Fruit fly (Drosophila melanogaster) whole organism, embryonic: ENCODE data around the gene CG14326.
A peak's percentile ranks its signal among the peaks of the same experiment; 100 is the strongest.

Source experiments
- ATbp ChIP-seq: fragments of 200-800 bp; sonication (Bioruptor generic); optimal IDR thresholded peaks from 2 replicates; lab custom pipeline; 2017; ENCODE audit warnings: missing biosample characterization, mild to moderate bottlenecking, missing genetic modification characterization, missing genetic modification reagents
- Adf1 ChIP-seq: fragments of 200-800 bp; sonication (Bioruptor generic); IDR thresholded peaks from 2 replicates; pipeline ENCODE4 v1.3.6; 2022; ENCODE audit warnings: missing biosample characterization, missing genetic modification characterization
- B-H2 ChIP-seq: fragments of 200-800 bp; sonication (Bioruptor generic); optimal IDR thresholded peaks from 2 replicates; lab custom pipeline; 2018; ENCODE audit warnings: missing biosample characterization, mild to moderate bottlenecking, missing genetic modification characterization
- CG10654 ChIP-seq: fragments of 200-800 bp; sonication (Bioruptor generic); optimal IDR thresholded peaks from 2 replicates; lab custom pipeline; 2016; ENCODE audit warnings: missing biosample characterization, missing genetic modification characterization
- CG11456 ChIP-seq: fragments of 200-800 bp; sonication (Bioruptor generic); IDR thresholded peaks from 3 replicates; pipeline ENCODE4 v1.3.6; 2022; ENCODE audit warnings: missing biosample characterization, missing genetic modification characterization
- CG11560 ChIP-seq: fragments of 200-800 bp; sonication (Bioruptor generic); IDR thresholded peaks from 3 replicates; pipeline ENCODE4 v1.3.6; 2022; ENCODE audit warnings: missing biosample characterization, missing genetic modification characterization
- CG14860 ChIP-seq: fragments of 200-800 bp; sonication (Bioruptor generic); IDR thresholded peaks from 3 replicates; pipeline ENCODE4 v1.3.6; 2022; ENCODE audit warnings: missing biosample characterization, missing genetic modification characterization; ENCODE audit not compliant: partially characterized antibody
- CG17328 ChIP-seq: fragments of 200-800 bp; sonication (Bioruptor generic); IDR thresholded peaks from 2 replicates; pipeline ENCODE4 v1.3.6; 2022; ENCODE audit warnings: missing biosample characterization, missing genetic modification characterization
- CG17802 ChIP-seq: fragments of 200-800 bp; sonication (Bioruptor generic); optimal IDR thresholded peaks from 2 replicates; lab custom pipeline; 2018; ENCODE audit warnings: missing biosample characterization, mild to moderate bottlenecking, missing genetic modification characterization, moderate library complexity
- CG18262 ChIP-seq: fragments of 200-800 bp; optimal IDR thresholded peaks from 3 replicates; lab custom pipeline; 2019; ENCODE audit warnings: missing biosample characterization, mild to moderate bottlenecking, missing genetic modification characterization, moderate library complexity
- CG2678 ChIP-seq: fragments of 200-800 bp; sonication (Bioruptor generic); optimal IDR thresholded peaks from 3 replicates; lab custom pipeline; 2019; ENCODE audit warnings: missing biosample characterization, mild to moderate bottlenecking, missing genetic modification characterization, moderate library complexity
- CG3163 ChIP-seq: fragments of 200-800 bp; sonication (Bioruptor generic); optimal IDR thresholded peaks from 3 replicates; lab custom pipeline; 2016; ENCODE audit warnings: missing biosample characterization, missing genetic modification characterization
- CG32767 ChIP-seq: fragments of 200-800 bp; sonication (Bioruptor generic); IDR thresholded peaks from 2 replicates; pipeline ENCODE4 v1.3.6; 2022; ENCODE audit warnings: missing biosample characterization, missing genetic modification characterization
- CG34422 ChIP-seq: fragments of 200-800 bp; sonication (Bioruptor generic); IDR thresholded peaks from 3 replicates; pipeline ENCODE4 v1.3.6; 2022; ENCODE audit warnings: missing biosample characterization, missing genetic modification characterization
- CG3847 ChIP-seq: fragments of 200-800 bp; sonication (Bioruptor generic); IDR thresholded peaks from 2 replicates; pipeline ENCODE4 v1.3.6; 2022; ENCODE audit warnings: missing biosample characterization, missing genetic modification characterization
- CG3995 ChIP-seq: fragments of 200-800 bp; sonication (Bioruptor generic); optimal IDR thresholded peaks from 3 replicates; lab custom pipeline; 2016; ENCODE audit warnings: missing biosample characterization, missing genetic modification characterization
- CG4282 ChIP-seq: fragments of 200-800 bp; sonication (Bioruptor generic); optimal IDR thresholded peaks from 2 replicates; lab custom pipeline; 2016; ENCODE audit warnings: missing biosample characterization, missing genetic modification characterization
- CG4617 ChIP-seq: fragments of 200-800 bp; sonication (Bioruptor generic); optimal IDR thresholded peaks from 3 replicates; lab custom pipeline; 2016; ENCODE audit warnings: missing biosample characterization, missing genetic modification characterization, borderline replicate concordance
- CG6683 ChIP-seq: fragments of 200-800 bp; sonication (Bioruptor generic); optimal IDR thresholded peaks from 2 replicates; lab custom pipeline; 2017; ENCODE audit warnings: missing biosample characterization, mild to moderate bottlenecking, missing genetic modification characterization, missing genetic modification reagents
- CG7271 ChIP-seq: fragments of 200-800 bp; sonication (Bioruptor generic); optimal IDR thresholded peaks from 2 replicates; lab custom pipeline; 2018; ENCODE audit warnings: missing biosample characterization, mild to moderate bottlenecking, missing genetic modification characterization, moderate library complexity
- CG7372 ChIP-seq: fragments of 200-800 bp; sonication (Bioruptor generic); IDR thresholded peaks from 2 replicates; pipeline ENCODE4 v1.3.6; 2022; ENCODE audit warnings: missing biosample characterization, missing genetic modification characterization
- CG7745 ChIP-seq: fragments of 200-800 bp; sonication (Bioruptor generic); optimal IDR thresholded peaks from 2 replicates; lab custom pipeline; 2018; ENCODE audit warnings: missing biosample characterization, mild to moderate bottlenecking, missing genetic modification characterization, moderate library complexity
- CG8089 ChIP-seq: fragments of 200-800 bp; sonication (Bioruptor generic); optimal IDR thresholded peaks from 3 replicates; lab custom pipeline; 2016; ENCODE audit warnings: missing biosample characterization, missing genetic modification characterization
- CG9215 ChIP-seq: fragments of 200-800 bp; sonication (Bioruptor generic); IDR thresholded peaks from 2 replicates; pipeline ENCODE4 v1.3.6; 2022; ENCODE audit warnings: missing biosample characterization, missing genetic modification characterization
- CG9932 ChIP-seq: fragments of 200-800 bp; sonication (Bioruptor generic); IDR thresholded peaks from 2 replicates; pipeline ENCODE4 v1.3.6; 2022; ENCODE audit warnings: missing biosample characterization, missing genetic modification characterization
- Dll ChIP-seq: fragments of 200-800 bp; sonication (Bioruptor generic); IDR thresholded peaks from 4 replicates; pipeline ENCODE4 v1.3.6; 2022; ENCODE audit warnings: missing biosample characterization, missing genetic modification characterization; ENCODE audit not compliant: partially characterized antibody
- H2.0 ChIP-seq: fragments of 200-800 bp; sonication (Bioruptor generic); IDR thresholded peaks from 2 replicates; pipeline ENCODE4 v1.3.6; 2022; ENCODE audit warnings: missing biosample characterization, missing genetic modification characterization
- HLH3B ChIP-seq: fragments of 200-800 bp; sonication (Bioruptor generic); IDR thresholded peaks from 2 replicates; pipeline ENCODE4 v1.3.6; 2022; ENCODE audit warnings: missing biosample characterization, missing genetic modification characterization
- HmgZ ChIP-seq: fragments of 200-800 bp; sonication (Bioruptor generic); optimal IDR thresholded peaks from 2 replicates; lab custom pipeline; 2018; ENCODE audit warnings: missing biosample characterization, mild to moderate bottlenecking, missing genetic modification characterization
- Lpt ChIP-seq: fragments of >200 bp; optimal IDR thresholded peaks from 2 replicates; lab custom pipeline; 2018; ENCODE audit warnings: missing biosample characterization, missing genetic modification characterization
- MESR4 ChIP-seq: fragments of 200-800 bp; sonication (Bioruptor generic); optimal IDR thresholded peaks from 2 replicates; lab custom pipeline; 2018; ENCODE audit warnings: missing biosample characterization, mild to moderate bottlenecking, missing genetic modification characterization, moderate library complexity
- MTF-1 ChIP-seq: fragments of 200-800 bp; sonication (Bioruptor generic); optimal IDR thresholded peaks from 2 replicates; lab custom pipeline; 2018; ENCODE audit warnings: missing biosample characterization, mild to moderate bottlenecking, missing genetic modification characterization, borderline replicate concordance
- NC2β ChIP-seq: fragments of 200-800 bp; sonication (Bioruptor generic); optimal IDR thresholded peaks from 2 replicates; lab custom pipeline; 2016; ENCODE audit warnings: missing biosample characterization, missing genetic modification characterization
- Opbp ChIP-seq: fragments of 200-800 bp; sonication (Bioruptor generic); IDR thresholded peaks from 3 replicates; pipeline ENCODE4 v1.3.6; 2022; ENCODE audit warnings: missing biosample characterization, missing genetic modification characterization; ENCODE audit not compliant: partially characterized antibody
- PHDP ChIP-seq: fragments of 200-800 bp; sonication (Bioruptor generic); optimal IDR thresholded peaks from 3 replicates; lab custom pipeline; 2018; ENCODE audit warnings: missing biosample characterization, mild to moderate bottlenecking, missing genetic modification characterization, moderate library complexity
- Spps ChIP-seq: fragments of 200-800 bp; sonication (Bioruptor generic); optimal IDR thresholded peaks from 2 replicates; lab custom pipeline; 2018; ENCODE audit warnings: missing biosample characterization, mild to moderate bottlenecking, missing genetic modification characterization
- Trl ChIP-seq, 3 experiments: fragments of >200 bp in 2 of 3; fragments of 200-800 bp in 1 of 3; sonication (Bioruptor generic) in 1 of 3; optimal IDR thresholded peaks; 2 replicates in 1 of 3; 3 replicates in 2 of 3; lab custom pipeline; 2016 to 2017; ENCODE audit warnings: missing biosample characterization in 1 of 3, missing genetic modification characterization in 1 of 3
- Xrp1 ChIP-seq: fragments of 200-800 bp; sonication (Bioruptor generic); IDR thresholded peaks from 2 replicates; pipeline ENCODE4 v1.3.6; 2022; ENCODE audit warnings: missing biosample characterization, missing genetic modification characterization
- bab2 ChIP-seq: fragments of 200-800 bp; sonication (Bioruptor generic); optimal IDR thresholded peaks from 2 replicates; lab custom pipeline; 2016; ENCODE audit warnings: missing biosample characterization, missing genetic modification characterization
- bowl ChIP-seq: fragments of 200-800 bp; sonication (Bioruptor generic); IDR thresholded peaks from 2 replicates; pipeline ENCODE4 v1.3.6; 2022; ENCODE audit warnings: missing biosample characterization, missing genetic modification characterization
- da ChIP-seq: fragments of 200-800 bp; sonication (Bioruptor generic); optimal IDR thresholded peaks from 2 replicates; lab custom pipeline; 2016; ENCODE audit warnings: missing biosample characterization, missing genetic modification characterization
- fd64A ChIP-seq: fragments of 200-800 bp; sonication (Bioruptor generic); optimal IDR thresholded peaks from 3 replicates; lab custom pipeline; 2018; ENCODE audit warnings: missing biosample characterization, mild to moderate bottlenecking, missing genetic modification characterization
- ind ChIP-seq: fragments of 200-800 bp; sonication (Bioruptor generic); optimal IDR thresholded peaks from 3 replicates; lab custom pipeline; 2016; ENCODE audit warnings: missing biosample characterization, missing genetic modification characterization
- jigr1 ChIP-seq: fragments of 200-800 bp; sonication (Bioruptor generic); IDR thresholded peaks from 3 replicates; pipeline ENCODE4 v1.3.6; 2022; ENCODE audit warnings: missing biosample characterization, missing genetic modification characterization
- ken ChIP-seq: fragments of 200-800 bp; sonication (Bioruptor generic); IDR thresholded peaks from 3 replicates; pipeline ENCODE4 v1.3.6; 2022; ENCODE audit warnings: missing biosample characterization, missing genetic modification characterization
- mam ChIP-seq: fragments of 200-800 bp; sonication (Bioruptor generic); optimal IDR thresholded peaks from 3 replicates; lab custom pipeline; 2016; ENCODE audit warnings: missing biosample characterization, missing genetic modification characterization
- pzg ChIP-seq: fragments of 200-800 bp; sonication (Bioruptor generic); optimal IDR thresholded peaks from 3 replicates; lab custom pipeline; 2018; ENCODE audit warnings: missing biosample characterization, mild to moderate bottlenecking, missing genetic modification characterization, moderate library complexity
- run ChIP-seq: fragments of 200-800 bp; sonication (Bioruptor generic); optimal IDR thresholded peaks from 3 replicates; lab custom pipeline; 2018; ENCODE audit warnings: missing biosample characterization, mild to moderate bottlenecking, missing genetic modification characterization
- sens ChIP-seq: fragments of 200-800 bp; sonication (Bioruptor generic); peaks from one replicate; lab custom pipeline; 2016; ENCODE audit warnings: missing biosample characterization, missing genetic modification characterization
- toy ChIP-seq: fragments of 200-800 bp; sonication (Bioruptor generic); IDR thresholded peaks from 2 replicates; pipeline ENCODE4 v1.3.6; 2022; ENCODE audit warnings: missing biosample characterization, missing genetic modification characterization
- zen ChIP-seq: fragments of 200-800 bp; sonication (Bioruptor generic); optimal IDR thresholded peaks from 3 replicates; lab custom pipeline; 2018; ENCODE audit warnings: missing biosample characterization, mild to moderate bottlenecking, missing genetic modification characterization, moderate library complexity

Gene CG14326

DNA sequence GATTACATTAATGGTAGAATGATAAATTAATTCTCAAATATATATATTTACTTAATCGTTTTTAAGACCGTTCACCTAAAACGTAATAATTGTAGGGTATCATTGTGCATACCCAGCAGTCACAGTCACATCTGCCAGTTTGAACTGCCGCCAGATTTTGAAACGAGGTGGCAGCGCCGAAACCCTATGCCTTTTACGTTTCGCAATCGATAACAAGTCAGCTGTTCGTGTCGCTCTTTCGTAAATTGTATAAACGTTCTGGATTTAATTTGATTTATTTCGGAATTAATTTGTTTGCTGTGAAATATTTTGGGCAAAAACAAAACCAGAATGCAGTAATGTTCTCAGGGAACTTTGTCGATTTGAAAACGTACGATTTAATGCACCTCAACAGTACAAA lies 28.5 kb downstream of the CG14326 start, which contains the start of gene CG14322 (continued):
- no peak for TF ChIP-seq Trl (optimal IDR thresholded peaks at IDR 0.05; lab: Kevin White, UChicago)
- no peak for TF ChIP-seq Trl (GFP tag; optimal IDR thresholded peaks at IDR 0.05; lab: Kevin White, UChicago)
- peak; percentile 59 for TF ChIP-seq pzg (GFP tag; lab: Kevin White, UChicago)
- TF ChIP-seq CG9932 (GFP tag; lab: Robert Waterston, UW), result peak; percentile 65
- TF ChIP-seq CG2678 (tag; lab: Kevin White, UChicago), result no peak
- no peak for TF ChIP-seq toy (GFP tag; lab: Robert Waterston, UW)
- no peak for TF ChIP-seq Spps (tag; lab: Kevin White, UChicago)
- TF ChIP-seq MTF-1, result no peak
- TF ChIP-seq CG18262 (tag; lab: Kevin White, UChicago), result no peak
- TF ChIP-seq CG10654, result no peak
- peak; percentile 45; the same call in 2 of the 4 replicates for TF ChIP-seq Dll
- no peak for TF ChIP-seq CG3163 (GFP tag; lab: Kevin White, UChicago)
- no peak for TF ChIP-seq jigr1 (GFP tag; lab: Robert Waterston, UW)
- peak; percentile 12 for TF ChIP-seq MESR4
- no peak for TF ChIP-seq H2.0
- peak; percentile 1 for TF ChIP-seq ind (GFP tag; lab: Kevin White, UChicago)
- no peak; the same call in 2 of the 3 replicates for TF ChIP-seq CG14860
- peak; percentile 15 for TF ChIP-seq zen (tag; lab: Kevin White, UChicago)
- 0 out of 3 replicates have a peak, but pooled peaks have one; percentile 55 for TF ChIP-seq CG11456 (GFP tag; lab: Robert Waterston, UW)
- peak; percentile 9 for TF ChIP-seq CG4617 (GFP tag; lab: Kevin White, UChicago)
- no peak for TF ChIP-seq run (tag; lab: Kevin White, UChicago)
- TF ChIP-seq fd64A (GFP tag; lab: Kevin White, UChicago), result no peak
- no peak for TF ChIP-seq HmgZ (tag; lab: Kevin White, UChicago)
- TF ChIP-seq CG7372, result no peak
- TF ChIP-seq Xrp1 (GFP tag; lab: Robert Waterston, UW), result no peak
- TF ChIP-seq da, result no peak
- TF ChIP-seq ATbp (GFP tag; lab: Kevin White, UChicago), result no peak
- no peak for TF ChIP-seq PHDP (tag; lab: Kevin White, UChicago)
- TF ChIP-seq CG32767 (GFP tag; lab: Robert Waterston, UW), result no peak
- no peak for TF ChIP-seq bowl (GFP tag; lab: Robert Waterston, UW)
- no peak for TF ChIP-seq CG8089 (GFP tag; lab: Kevin White, UChicago)
- no peak for TF ChIP-seq bab2 (GFP tag; lab: Kevin White, UChicago)
- TF ChIP-seq CG9215, result no peak
- peak; percentile 22 for TF ChIP-seq mam
- no peak for TF ChIP-seq Adf1
- TF ChIP-seq CG7271 (tag; lab: Kevin White, UChicago), result no peak
- no peak for TF ChIP-seq CG11560 (tag; lab: Robert Waterston, UW)
- no peak for TF ChIP-seq CG6683 (GFP tag; lab: Kevin White, UChicago)
- no peak for TF ChIP-seq B-H2 (GFP tag; lab: Kevin White, UChicago)
- TF ChIP-seq CG34422 (GFP tag; lab: Robert Waterston, UW), result no peak
- TF ChIP-seq CG4282 (GFP tag; lab: Kevin White, UChicago), result no peak
- TF ChIP-seq ken (GFP tag; lab: Robert Waterston, UW), result no peak
- peak; percentile 23 for TF ChIP-seq CG17802 (tag; lab: Kevin White, UChicago)
- peak; percentile 95 for TF ChIP-seq CG3995 (GFP tag; lab: Kevin White, UChicago)
- TF ChIP-seq Lpt (GFP tag; lab: Kevin White, UChicago), result no peak
- TF ChIP-seq sens, result peak; percentile 77
- no peak for TF ChIP-seq NC2β (GFP tag; lab: Kevin White, UChicago)
- peak; percentile 48 for TF ChIP-seq CG3847 (GFP tag; lab: Robert Waterston, UW)
- TF ChIP-seq Opbp (GFP tag; lab: Robert Waterston, UW), result peak; percentile 23; the same call in 2 of the 3 replicates
- TF ChIP-seq CG17328, result no peak
- TF ChIP-seq HLH3B (GFP tag; lab: Robert Waterston, UW), result no peak
- no peak for TF ChIP-seq CG7745 (tag; lab: Kevin White, UChicago)
